Fruit fly (Drosophila melanogaster) whole organism, embryonic: ENCODE results near the gene CG31882.

Experiments
- Adf1 ChIP-seq: fragments of 200-800 bp; sonication (Bioruptor generic); IDR thresholded peaks from 2 replicates; pipeline ENCODE4 v1.3.6; 2022; ENCODE audit warnings: missing biosample characterization, missing genetic modification characterization
- CG10274 ChIP-seq: fragments of 200-800 bp; sonication (Bioruptor generic); optimal IDR thresholded peaks from 3 replicates; lab custom pipeline; 2017; ENCODE audit warnings: missing biosample characterization, mild to moderate bottlenecking, missing genetic modification characterization
- CG12236 ChIP-seq: fragments of 200-800 bp; sonication (Bioruptor generic); optimal IDR thresholded peaks from 2 replicates; lab custom pipeline; 2016; ENCODE audit warnings: missing biosample characterization, missing genetic modification characterization
- CG13894 ChIP-seq: fragments of 200-800 bp; sonication (Bioruptor generic); optimal IDR thresholded peaks from 3 replicates; lab custom pipeline; 2018; ENCODE audit warnings: missing biosample characterization, mild to moderate bottlenecking, missing genetic modification characterization, moderate library complexity
- CG14441 ChIP-seq: fragments of 200-800 bp; sonication (Bioruptor generic); IDR thresholded peaks from 2 replicates; pipeline ENCODE4 v1.3.6; 2022; ENCODE audit warnings: missing biosample characterization, missing genetic modification characterization
- CG15269 ChIP-seq: fragments of 200-800 bp; sonication (Bioruptor generic); optimal IDR thresholded peaks from 2 replicates; lab custom pipeline; 2018; ENCODE audit warnings: missing biosample characterization, mild to moderate bottlenecking, missing genetic modification characterization, moderate library complexity
- CG16779 ChIP-seq: fragments of 200-800 bp; sonication (Bioruptor generic); IDR thresholded peaks from 2 replicates; pipeline ENCODE4 v1.3.6; 2022; ENCODE audit warnings: missing biosample characterization, missing genetic modification characterization
- CG17328 ChIP-seq: fragments of 200-800 bp; sonication (Bioruptor generic); IDR thresholded peaks from 2 replicates; pipeline ENCODE4 v1.3.6; 2022; ENCODE audit warnings: missing biosample characterization, missing genetic modification characterization
- CG17385 ChIP-seq: fragments of 200-800 bp; sonication (Bioruptor generic); optimal IDR thresholded peaks from 3 replicates; lab custom pipeline; 2018; ENCODE audit warnings: missing biosample characterization, mild to moderate bottlenecking, missing genetic modification characterization
- CG17802 ChIP-seq: fragments of 200-800 bp; sonication (Bioruptor generic); optimal IDR thresholded peaks from 2 replicates; lab custom pipeline; 2018; ENCODE audit warnings: missing biosample characterization, mild to moderate bottlenecking, missing genetic modification characterization, moderate library complexity
- CG18476 ChIP-seq: fragments of 200-800 bp; sonication (Bioruptor generic); optimal IDR thresholded peaks from 2 replicates; lab custom pipeline; 2016; ENCODE audit warnings: missing biosample characterization, mild to moderate bottlenecking, missing genetic modification characterization
- CG31441 ChIP-seq: fragments of 200-800 bp; sonication (Bioruptor generic); IDR thresholded peaks from 2 replicates; pipeline ENCODE4 v1.3.6; 2022; ENCODE audit warnings: missing biosample characterization, missing genetic modification characterization
- CG3281 ChIP-seq: fragments of 200-800 bp; sonication (Bioruptor generic); optimal IDR thresholded peaks from 3 replicates; lab custom pipeline; 2017; ENCODE audit warnings: missing biosample characterization, mild to moderate bottlenecking, missing genetic modification characterization
- CG3847 ChIP-seq: fragments of 200-800 bp; sonication (Bioruptor generic); IDR thresholded peaks from 2 replicates; pipeline ENCODE4 v1.3.6; 2022; ENCODE audit warnings: missing biosample characterization, missing genetic modification characterization
- CG4424 ChIP-seq: fragments of 200-800 bp; sonication (Bioruptor generic); optimal IDR thresholded peaks from 3 replicates; lab custom pipeline; 2016; ENCODE audit warnings: missing biosample characterization, missing genetic modification characterization
- CG4730 ChIP-seq: fragments of 200-800 bp; sonication (Bioruptor generic); IDR thresholded peaks from 2 replicates; pipeline ENCODE4 v1.3.6; 2022; ENCODE audit warnings: missing biosample characterization, missing genetic modification characterization
- CG6272 ChIP-seq: fragments of 200-800 bp; sonication (Bioruptor generic); IDR thresholded peaks from 2 replicates; pipeline ENCODE4 v1.3.6; 2022; ENCODE audit warnings: missing biosample characterization, missing genetic modification characterization
- CG6791 ChIP-seq: fragments of 200-800 bp; sonication (Bioruptor generic); IDR thresholded peaks from 3 replicates; pipeline ENCODE4 v1.3.6; 2022; ENCODE audit warnings: missing biosample characterization, missing genetic modification characterization; ENCODE audit not compliant: partially characterized antibody
- CG7556 ChIP-seq: fragments of 200-800 bp; sonication (Bioruptor generic); optimal IDR thresholded peaks from 2 replicates; lab custom pipeline; 2017; ENCODE audit warnings: missing biosample characterization, mild to moderate bottlenecking, missing genetic modification characterization
- CG7839 ChIP-seq: fragments of 200-800 bp; sonication (Bioruptor generic); optimal IDR thresholded peaks from 3 replicates; lab custom pipeline; 2018; ENCODE audit warnings: missing biosample characterization, mild to moderate bottlenecking, missing genetic modification characterization, moderate library complexity
- CG7963 ChIP-seq: fragments of 200-800 bp; sonication (Bioruptor generic); IDR thresholded peaks from 3 replicates; pipeline ENCODE4 v1.3.6; 2022; ENCODE audit warnings: missing biosample characterization, missing genetic modification characterization; ENCODE audit not compliant: partially characterized antibody
- D ChIP-seq, 2 experiments: fragments of 200-800 bp in 1 of 2; fragments of >200 bp in 1 of 2; sonication (Bioruptor generic) in 1 of 2; optimal IDR thresholded peaks; 2 replicates in 1 of 2; 3 replicates in 1 of 2; lab custom pipeline; 2017; ENCODE audit warnings: mild to moderate bottlenecking in 1 of 2, missing biosample characterization in 1 of 2, missing genetic modification characterization in 1 of 2, missing genetic modification reagents in 1 of 2
- D19B ChIP-seq: fragments of 200-800 bp; sonication (Bioruptor generic); optimal IDR thresholded peaks from 2 replicates; lab custom pipeline; 2017; ENCODE audit warnings: missing biosample characterization, mild to moderate bottlenecking, missing genetic modification characterization
- Drgx ChIP-seq: fragments of 200-800 bp; sonication (Bioruptor generic); IDR thresholded peaks from 2 replicates; pipeline ENCODE4 v1.3.6; 2022; ENCODE audit warnings: missing biosample characterization, missing genetic modification characterization
- ERR ChIP-seq: fragments of 200-800 bp; sonication (Bioruptor generic); optimal IDR thresholded peaks from 2 replicates; lab custom pipeline; 2016; ENCODE audit warnings: missing biosample characterization, missing genetic modification characterization
- Ets65A ChIP-seq: fragments of 200-800 bp; sonication (Bioruptor generic); peaks from one replicate; lab custom pipeline; 2016; ENCODE audit warnings: missing biosample characterization, missing genetic modification characterization
- Hr51 ChIP-seq, 2 experiments: fragments of 200-800 bp; sonication (Bioruptor generic); optimal IDR thresholded peaks; 2 replicates in 1 of 2; 3 replicates in 1 of 2; lab custom pipeline; 2016 to 2018; ENCODE audit warnings: missing biosample characterization in 2 of 2, missing genetic modification characterization in 2 of 2, mild to moderate bottlenecking in 1 of 2, moderate library complexity in 1 of 2
- Neu2 ChIP-seq: fragments of 200-800 bp; sonication (Bioruptor generic); optimal IDR thresholded peaks from 3 replicates; lab custom pipeline; 2016; ENCODE audit warnings: missing biosample characterization, missing genetic modification characterization, borderline replicate concordance
- Ravus ChIP-seq: fragments of 200-800 bp; sonication (Bioruptor generic); IDR thresholded peaks from 2 replicates; pipeline ENCODE4 v1.3.6; 2022; ENCODE audit warnings: missing biosample characterization, missing genetic modification characterization
- Sox102F ChIP-seq: fragments of 200-800 bp; sonication (Bioruptor generic); optimal IDR thresholded peaks from 2 replicates; lab custom pipeline; 2018; ENCODE audit warnings: missing biosample characterization, mild to moderate bottlenecking, missing genetic modification characterization, moderate library complexity
- TFAM ChIP-seq: fragments of 200-800 bp; sonication (Bioruptor generic); optimal IDR thresholded peaks from 2 replicates; lab custom pipeline; 2017; ENCODE audit warnings: missing biosample characterization, missing genetic modification characterization, inconsistent platforms
- bab2 ChIP-seq: fragments of 200-800 bp; sonication (Bioruptor generic); optimal IDR thresholded peaks from 2 replicates; lab custom pipeline; 2016; ENCODE audit warnings: missing biosample characterization, missing genetic modification characterization
- bcd ChIP-seq: fragments of 200-800 bp; sonication (Bioruptor generic); optimal IDR thresholded peaks from 2 replicates; lab custom pipeline; 2017; ENCODE audit warnings: missing biosample characterization, mild to moderate bottlenecking, missing genetic modification characterization
- cg ChIP-seq: fragments of 200-800 bp; sonication (Bioruptor generic); optimal IDR thresholded peaks from 3 replicates; lab custom pipeline; 2019; ENCODE audit warnings: missing biosample characterization, mild to moderate bottlenecking, missing genetic modification characterization, moderate library complexity
- corto ChIP-seq: fragments of 200-800 bp; sonication (Bioruptor generic); optimal IDR thresholded peaks from 2 replicates; lab custom pipeline; 2016; ENCODE audit warnings: missing biosample characterization, mild to moderate bottlenecking, missing genetic modification characterization, moderate library complexity
- fd102C ChIP-seq: fragments of 200-800 bp; sonication (Bioruptor generic); optimal IDR thresholded peaks from 2 replicates; lab custom pipeline; 2018; ENCODE audit warnings: missing biosample characterization, mild to moderate bottlenecking, missing genetic modification characterization, moderate library complexity
- fd96Cb ChIP-seq: fragments of 200-800 bp; sonication (Bioruptor generic); optimal IDR thresholded peaks from 2 replicates; lab custom pipeline; 2018; ENCODE audit warnings: missing biosample characterization, mild to moderate bottlenecking, missing genetic modification characterization, moderate library complexity
- gsb-n ChIP-seq: fragments of 200-800 bp; sonication (Bioruptor generic); optimal IDR thresholded peaks from 3 replicates; lab custom pipeline; 2018; ENCODE audit warnings: missing biosample characterization, mild to moderate bottlenecking, missing genetic modification characterization
- her ChIP-seq: fragments of 200-800 bp; sonication (Bioruptor generic); optimal IDR thresholded peaks from 2 replicates; lab custom pipeline; 2016; ENCODE audit warnings: missing biosample characterization, missing genetic modification characterization
- ken ChIP-seq: fragments of 200-800 bp; sonication (Bioruptor generic); IDR thresholded peaks from 3 replicates; pipeline ENCODE4 v1.3.6; 2022; ENCODE audit warnings: missing biosample characterization, missing genetic modification characterization
- onecut ChIP-seq: fragments of 200-800 bp; sonication (Bioruptor generic); IDR thresholded peaks from 2 replicates; pipeline ENCODE4 v1.3.6; 2022; ENCODE audit warnings: missing biosample characterization, missing genetic modification characterization
- phol ChIP-seq: fragments of 200-800 bp; sonication (Bioruptor generic); optimal IDR thresholded peaks from 3 replicates; lab custom pipeline; 2018; ENCODE audit warnings: missing biosample characterization, mild to moderate bottlenecking, missing genetic modification characterization, moderate library complexity
- pita ChIP-seq: fragments of 200-800 bp; sonication (Bioruptor generic); optimal IDR thresholded peaks from 2 replicates; lab custom pipeline; 2017; ENCODE audit warnings: missing biosample characterization, mild to moderate bottlenecking, missing genetic modification characterization
- prd ChIP-seq, 3 experiments: fragments of >200 bp in 2 of 3; fragments of 200-800 bp in 1 of 3; sonication (Bioruptor generic) in 1 of 3; optimal IDR thresholded peaks in 2 of 3; IDR thresholded peaks in 1 of 3; 2 replicates in 2 of 3; 3 replicates in 1 of 3; pipeline versions ENCODE4 v1.3.6 to Lab custom; 2017 to 2022; ENCODE audit warnings: missing biosample characterization in 1 of 3, missing genetic modification characterization in 1 of 3
- sna ChIP-seq: fragments of 200-800 bp; sonication (Bioruptor generic); IDR thresholded peaks from 2 replicates; pipeline ENCODE4 v1.3.6; 2022; ENCODE audit warnings: missing biosample characterization, missing genetic modification characterization; ENCODE audit not compliant: partially characterized antibody
- vnd ChIP-seq: fragments of 200-800 bp; sonication (Bioruptor generic); IDR thresholded peaks from 3 replicates; pipeline ENCODE4 v1.3.6; 2022; ENCODE audit warnings: missing biosample characterization, missing genetic modification characterization; ENCODE audit not compliant: partially characterized antibody
- z ChIP-seq: fragments of 200-800 bp; sonication (Bioruptor generic); IDR thresholded peaks from 3 replicates; pipeline ENCODE4 v1.3.6; 2022; ENCODE audit warnings: missing biosample characterization, missing genetic modification characterization
- zfh1 ChIP-seq: fragments of 200-800 bp; sonication (Bioruptor generic); IDR thresholded peaks from 3 replicates; pipeline ENCODE4 v1.3.6; 2022; ENCODE audit warnings: missing biosample characterization, missing genetic modification characterization

Gene CG31882

DNA sequence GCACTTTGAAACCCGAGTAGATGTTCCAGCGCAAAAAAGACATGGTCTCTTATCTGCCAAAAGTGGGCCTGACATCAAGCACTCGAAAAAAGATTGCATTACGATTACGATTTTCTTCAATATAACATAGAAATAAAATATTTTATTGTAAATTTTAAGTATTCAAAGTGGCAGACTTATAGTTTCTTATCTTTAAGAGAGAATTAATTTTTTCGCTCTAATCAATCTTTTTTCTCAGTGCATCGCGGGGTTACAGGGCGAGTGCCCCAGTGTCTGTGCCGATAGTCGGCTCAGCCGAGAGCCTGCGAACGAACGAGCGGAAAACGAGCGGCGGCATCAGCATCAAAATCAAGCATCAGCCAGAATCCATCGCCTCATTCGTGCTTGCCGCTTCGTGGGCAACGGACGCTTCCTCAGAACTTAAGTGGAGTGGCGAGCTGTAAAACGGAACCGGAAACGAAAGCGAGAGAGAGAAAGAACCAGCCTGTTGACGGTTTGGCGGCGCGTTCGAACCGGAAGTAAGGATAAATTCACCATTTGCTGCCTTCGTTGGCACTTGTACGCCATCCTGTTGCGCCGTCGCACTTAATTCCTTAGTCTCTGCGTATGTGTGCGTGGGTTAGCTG is 8.8 kb upstream of the CG31882 start, which contains the start of gene Apoltp (continued):
- TF ChIP-seq CG12236 (GFP tag; lab: Kevin White, UChicago) (no peak), CG3847 (GFP tag; lab: Robert Waterston, UW) (peak; percentile 77), vnd (GFP tag; lab: Robert Waterston, UW) (no peak), pita (GFP tag; lab: Kevin White, UChicago) (no peak), CG17802 (peak; percentile 8), CG6791 (GFP tag; lab: Robert Waterston, UW) (no peak), bcd (GFP tag; lab: Kevin White, UChicago) (peak; percentile 74), her (no peak), onecut (GFP tag; lab: Robert Waterston, UW) (peak; percentile 45), CG17385 (GFP tag; lab: Kevin White, UChicago) (peak; percentile 54), CG6272 (GFP tag; lab: Robert Waterston, UW) (peak; percentile 58), CG7963 (GFP tag; lab: Robert Waterston, UW) (no peak), z (GFP tag; lab: Robert Waterston, UW) (no peak), CG17328 (GFP tag; lab: Robert Waterston, UW) (peak; percentile 70), bab2 (GFP tag; lab: Kevin White, UChicago) (no peak), CG7839 (tag; lab: Kevin White, UChicago) (peak; percentile 83), ken (GFP tag; lab: Robert Waterston, UW) (peak; percentile 5; the same call in 1 of the 3 replicates), Drgx (GFP tag; lab: Robert Waterston, UW) (peak; percentile 80), CG15269 (tag; lab: Kevin White, UChicago) (peak; percentile 64), CG16779 (GFP tag; lab: Robert Waterston, UW) (peak; percentile 52; the same call in 1 of the 2 replicates), Ravus (GFP tag; lab: Robert Waterston, UW) (peak; percentile 11; the same call in 1 of the 2 replicates), CG4730 (GFP tag; lab: Robert Waterston, UW) (peak; percentile 58), TFAM (GFP tag; lab: Kevin White, UChicago) (peak; percentile 16), sna (GFP tag; lab: Robert Waterston, UW) (no peak), CG14441 (GFP tag; lab: Robert Waterston, UW) (peak; percentile 66), CG18476 (GFP tag; lab: Kevin White, UChicago) (peak; percentile 56), fd96Cb (peak; percentile 70), CG3281 (GFP tag; lab: Kevin White, UChicago) (peak; percentile 80), Neu2 (GFP tag; lab: Kevin White, UChicago) (no peak), CG31441 (GFP tag; lab: Robert Waterston, UW) (peak; percentile 74), fd102C (GFP tag; lab: Kevin White, UChicago) (no peak), phol (tag; lab: Kevin White, UChicago) (peak; percentile 64), Hr51 (GFP tag; optimal IDR thresholded peaks at IDR 0.05; lab: Kevin White, UChicago) (peak in 1 of 2 experiments; percentile 78), ERR (GFP tag; lab: Kevin White, UChicago) (no peak), CG13894 (tag; lab: Kevin White, UChicago) (peak; percentile 92), cg (GFP tag; lab: Kevin White, UChicago) (no peak), CG10274 (GFP tag; lab: Kevin White, UChicago) (no peak), gsb-n (tag; lab: Kevin White, UChicago) (peak; percentile 36), D19B (GFP tag; lab: Kevin White, UChicago) (peak; percentile 63), Sox102F (peak; percentile 66), CG4424 (peak; percentile 57), CG7556 (GFP tag; lab: Kevin White, UChicago) (peak; percentile 85), D (optimal IDR thresholded peaks at IDR 0.05; lab: Kevin White, UChicago) (no peak), D (GFP tag; optimal IDR thresholded peaks at IDR 0.05; lab: Kevin White, UChicago) (peak; percentile 54), prd (optimal IDR thresholded peaks at IDR 0.05; lab: Kevin White, UChicago) (no peak), prd (GFP tag; IDR thresholded peaks at IDR 0.05; lab: Robert Waterston, UW) (peak; percentile 82), Ets65A (GFP tag; lab: Kevin White, UChicago) (peak; percentile 94), corto (GFP tag; lab: Kevin White, UChicago) (peak; percentile 38), zfh1 (GFP tag; lab: Robert Waterston, UW) (peak; percentile 69; the same call in 2 of the 3 replicates), Adf1 (GFP tag; lab: Robert Waterston, UW) (peak; percentile 50; the same call in 1 of the 2 replicates)
